Worm (Caenorhabditis elegans) whole organism, mixed stage, embryonic: Measurements from ENCODE around the gene ttll-15.

ENCODE experiments used
- M03D4.4 ChIP-seq: sonication (generic microtip); optimal IDR thresholded peaks from 2 replicates; lab custom pipeline; 2017; ENCODE audit warnings: mild to moderate bottlenecking, missing genetic modification characterization, missing compliant biosample characterization
- bed-3 ChIP-seq: fragments of 200-800 bp; sonication (Bioruptor generic); optimal IDR thresholded peaks from 3 replicates; lab custom pipeline; 2018; ENCODE audit warnings: mild to moderate bottlenecking, missing genetic modification characterization, moderate library complexity, missing compliant biosample characterization
- ces-1 ChIP-seq: fragments of 150-350 bp; optimal IDR thresholded peaks from 2 replicates; lab custom pipeline; 2014; ENCODE audit warnings: missing biosample characterization, missing genetic modification reagents, missing genetic modification characterization
- cnd-1 ChIP-seq: fragments of 200-800 bp; sonication (Bioruptor generic); optimal IDR thresholded peaks from 2 replicates; lab custom pipeline; 2018; ENCODE audit warnings: mild to moderate bottlenecking, missing genetic modification characterization, missing compliant biosample characterization
- elt-1 ChIP-seq: sonication (generic microtip); optimal IDR thresholded peaks from 2 replicates; lab custom pipeline; 2017; ENCODE audit warnings: missing genetic modification characterization, mild to moderate bottlenecking, missing compliant biosample characterization, antibody characterized with exemption, moderate library complexity, borderline replicate concordance; ENCODE audit not compliant: insufficient read depth
- elt-3 ChIP-seq: fragments of 150-350 bp; optimal IDR thresholded peaks from 2 replicates; lab custom pipeline; 2014; ENCODE audit warnings: missing biosample characterization, missing genetic modification characterization
- ham-2 ChIP-seq: fragments of 200-800 bp; sonication (Bioruptor generic); optimal IDR thresholded peaks from 2 replicates; lab custom pipeline; 2018; ENCODE audit warnings: mild to moderate bottlenecking, missing genetic modification characterization, missing compliant biosample characterization
- hlh-1 ChIP-seq: fragments of 150-350 bp; optimal IDR thresholded peaks from 2 replicates; lab custom pipeline; 2014; ENCODE audit warnings: missing biosample characterization, missing genetic modification reagents, missing genetic modification characterization
- lsy-2 ChIP-seq: fragments of 150-350 bp; optimal IDR thresholded peaks from 2 replicates; lab custom pipeline; 2014; ENCODE audit warnings: missing biosample characterization, missing genetic modification characterization
- mab-5 ChIP-seq: fragments of 150-350 bp; optimal IDR thresholded peaks from 2 replicates; lab custom pipeline; 2014; ENCODE audit warnings: missing biosample characterization, missing genetic modification characterization
- mep-1 ChIP-seq: fragments of 150-350 bp; optimal IDR thresholded peaks from 2 replicates; lab custom pipeline; 2017; ENCODE audit warnings: missing biosample characterization, missing genetic modification reagents, missing genetic modification characterization, inconsistent platforms
- nhr-237 ChIP-seq: fragments of 150-350 bp; optimal IDR thresholded peaks from 2 replicates; lab custom pipeline; 2014; ENCODE audit warnings: missing biosample characterization, missing genetic modification characterization
- nhr-28 ChIP-seq: fragments of 150-350 bp; optimal IDR thresholded peaks from 2 replicates; lab custom pipeline; 2014; ENCODE audit warnings: missing biosample characterization, missing genetic modification characterization
- sem-2 ChIP-seq: fragments of 200-800 bp; sonication (Bioruptor generic); optimal IDR thresholded peaks from 2 replicates; lab custom pipeline; 2018; ENCODE audit warnings: mild to moderate bottlenecking, missing genetic modification characterization, missing compliant biosample characterization
- tbx-8 ChIP-seq: fragments of 200-800 bp; sonication (Bioruptor generic); optimal IDR thresholded peaks from 2 replicates; lab custom pipeline; 2018; ENCODE audit warnings: mild to moderate bottlenecking, missing genetic modification characterization, moderate library complexity, missing compliant biosample characterization
- unc-120 ChIP-seq: sonication (generic microtip); optimal IDR thresholded peaks from 2 replicates; lab custom pipeline; 2017; ENCODE audit warnings: missing genetic modification characterization, missing compliant biosample characterization; ENCODE audit not compliant: poor library complexity, severe bottlenecking
- zip-8 ChIP-seq: fragments of 150-350 bp; optimal IDR thresholded peaks from 2 replicates; lab custom pipeline; 2014; ENCODE audit warnings: missing biosample characterization, missing genetic modification characterization
- ztf-11 ChIP-seq: fragments of 150-350 bp; optimal IDR thresholded peaks from 2 replicates; lab custom pipeline; 2014; ENCODE audit warnings: missing biosample characterization, missing genetic modification characterization

ttll-15 gene

ce11 chrV:10406313-10406712, 48.0 kb downstream of the ttll-15 start, which contains the start of gene F15H10.7:
Gene F15H10.7, minus strand, starts transcription at chrV:10406413.
- TF ChIP-seq hlh-1 (no peak), zip-8 (tag; lab: Kevin White, UChicago) (no peak), cnd-1 (no peak), mab-5 (tag; lab: Kevin White, UChicago) (no peak), ces-1 (GFP tag; lab: Kevin White, UChicago) (no peak), nhr-28 (tag; lab: Kevin White, UChicago) (no peak), lsy-2 (no peak), elt-1 (tag; lab: Kevin White, UChicago) (no peak), sem-2 (no peak), unc-120 (no peak)

ce11 chrV:10410030-10410713, 51.8 kb downstream of the ttll-15 start, which contains the start of gene F15H10.12:
Gene F15H10.12, minus strand, starts transcription at chrV:10410080.
- TF ChIP-seq mab-5 (tag; lab: Kevin White, UChicago) (no peak), mep-1 (tag; lab: Kevin White, UChicago) (no peak), ham-2 (GFP tag; lab: Kevin White, UChicago) (no peak), ztf-11 (tag; lab: Kevin White, UChicago) (no peak), nhr-237 (tag; lab: Kevin White, UChicago) (no peak), elt-3 (tag; lab: Kevin White, UChicago) (no peak), zip-8 (tag; lab: Kevin White, UChicago) (no peak), bed-3 (GFP tag; lab: Kevin White, UChicago) (no peak), M03D4.4 (tag; lab: Kevin White, UChicago) (no peak), tbx-8 (no peak)
